Worm (Caenorhabditis elegans): ENCODE results near the gene Y62H9A.14.

- TF ChIP-seq W03F9.2 (tag; optimal IDR thresholded peaks at IDR 0.05), result no peak
- no peak for TF ChIP-seq him-1 (tag; optimal IDR thresholded peaks at IDR 0.05)
- TF ChIP-seq dao-5 (tag; optimal IDR thresholded peaks at IDR 0.05), result no peak
Measured at ce11 chrX:11927585-11927984, 6.6 kb downstream of the Y62H9A.14 start, which contains the start of gene F55G7.4.

Measured in whole organism, L4/young adult.